Fruit fly (Drosophila melanogaster): ENCODE results near the gene haf.

DNA sequence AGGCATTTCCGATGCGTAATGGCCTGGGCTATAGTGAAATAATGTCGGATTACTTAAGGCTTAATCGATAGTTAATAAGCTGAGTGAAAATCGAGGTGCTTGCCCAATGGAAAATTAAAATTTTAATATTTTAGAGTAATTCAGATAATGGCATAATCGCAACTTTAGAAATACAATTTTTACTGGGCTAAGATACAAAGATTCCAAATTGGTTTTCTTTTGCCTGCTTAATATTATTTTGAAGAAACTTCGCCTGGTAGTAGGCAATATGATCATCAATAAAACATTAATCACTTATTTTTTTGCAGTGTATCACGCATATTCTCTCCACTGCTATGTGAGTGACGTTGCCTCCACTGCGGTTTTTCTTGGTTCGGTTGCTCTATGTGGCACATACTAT, 64.3 kb downstream of the haf start:
- TF ChIP-seq CG8478 (optimal IDR thresholded peaks at IDR 0.05) (no peak), CTCF (optimal IDR thresholded peaks at IDR 0.05) (no peak)

Measured in S2 (cell line).